Fruit fly (Drosophila melanogaster) whole organism: ENCODE data around the gene Gr22f.

ENCODE experiments used
- CG8478 ChIP-seq: fragments of >200 bp; optimal IDR thresholded peaks from 2 replicates; lab custom pipeline; 2018; ENCODE audit warnings: inconsistent platforms
- Dll ChIP-seq: fragments of >200 bp; optimal IDR thresholded peaks from 2 replicates; lab custom pipeline; 2017
- EcR ChIP-seq, 2 experiments: fragments of >200 bp; optimal IDR thresholded peaks; 2 replicates each; lab custom pipeline; 2017; ENCODE audit warnings: missing biosample characterization in 2 of 2, missing genetic modification characterization in 2 of 2, missing genetic modification reagents in 2 of 2
- pan ChIP-seq: fragments of >200 bp; optimal IDR thresholded peaks from 2 replicates; lab custom pipeline; 2017
- psq ChIP-seq: fragments of >200 bp; optimal IDR thresholded peaks from 2 replicates; lab custom pipeline; 2017
- usp ChIP-seq: fragments of >200 bp; optimal IDR thresholded peaks from 2 replicates; lab custom pipeline; 2017; ENCODE audit warnings: missing biosample characterization, missing genetic modification characterization, mixed read lengths

DNA sequence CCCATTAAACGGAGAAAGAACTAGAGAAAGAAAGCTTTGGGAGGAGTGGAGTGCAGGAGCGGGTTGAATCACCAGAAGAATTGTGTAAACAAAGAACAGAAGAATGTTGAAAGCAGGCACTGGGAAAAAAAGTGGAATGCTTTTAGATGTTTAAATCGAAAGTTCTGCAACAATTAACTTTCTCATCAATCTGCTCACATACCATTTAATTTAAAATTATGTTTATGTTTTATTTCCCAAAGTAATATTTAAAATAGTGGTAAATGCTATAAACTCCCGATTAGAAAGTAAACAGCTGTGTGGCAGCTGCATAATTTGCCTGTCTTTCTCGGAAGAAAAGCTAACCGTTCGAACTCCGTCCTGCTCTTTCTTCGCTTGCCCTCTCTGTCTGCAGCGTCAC lies 18.2 kb downstream of the Gr22f start:
- TF ChIP-seq psq (lab: Kevin White, UChicago) = no peak
- TF ChIP-seq usp = no peak
- TF ChIP-seq pan = no peak
- TF ChIP-seq CG8478 (lab: Kevin White, UChicago) = no peak
- TF ChIP-seq EcR (GFP tag; optimal IDR thresholded peaks at IDR 0.05; lab: Kevin White, UChicago) = no peak
- TF ChIP-seq Dll (lab: Kevin White, UChicago) = no peak
